Worm (Caenorhabditis elegans) whole organism, late embryonic: Measurements from ENCODE around the gene scl-15.

Source experiments
- C38D4.7 ChIP-seq: fragments of 200-800 bp; sonication (Bioruptor generic); optimal IDR thresholded peaks from 2 replicates; lab custom pipeline; 2018; ENCODE audit warnings: mild to moderate bottlenecking, missing genetic modification characterization, moderate library complexity, missing compliant biosample characterization
- K09A11.1 ChIP-seq: sonication (generic microtip); optimal IDR thresholded peaks from 2 replicates; lab custom pipeline; 2017; ENCODE audit warnings: antibody characterized with exemption, mild to moderate bottlenecking, missing genetic modification characterization, missing compliant biosample characterization; ENCODE audit not compliant: insufficient read depth
- Y22D7AL.16 ChIP-seq: sonication (generic microtip); optimal IDR thresholded peaks from 2 replicates; lab custom pipeline; 2016; ENCODE audit warnings: missing genetic modification characterization, missing compliant biosample characterization
- ahr-1 ChIP-seq: sonication (generic microtip); optimal IDR thresholded peaks from 2 replicates; lab custom pipeline; 2016; ENCODE audit warnings: missing genetic modification characterization, missing compliant biosample characterization
- ama-1 ChIP-seq: fragments of 150-350 bp; optimal IDR thresholded peaks from 2 replicates; lab custom pipeline; 2014
- ceh-14 ChIP-seq: sonication (generic microtip); optimal IDR thresholded peaks from 2 replicates; lab custom pipeline; 2016; ENCODE audit warnings: missing genotype, missing genetic modification characterization, missing compliant biosample characterization
- ceh-2 ChIP-seq: sonication (generic microtip); optimal IDR thresholded peaks from 2 replicates; lab custom pipeline; 2016; ENCODE audit warnings: missing genotype, missing genetic modification characterization, missing compliant biosample characterization
- ceh-22 ChIP-seq: sonication (generic microtip); optimal IDR thresholded peaks from 2 replicates; lab custom pipeline; 2017; ENCODE audit warnings: missing biosample characterization, missing genetic modification characterization
- ceh-30 ChIP-seq: fragments of 150-350 bp; optimal IDR thresholded peaks from 2 replicates; lab custom pipeline; 2014; ENCODE audit warnings: missing biosample characterization, missing genetic modification characterization
- ceh-31 ChIP-seq: sonication (generic microtip); optimal IDR thresholded peaks from 2 replicates; lab custom pipeline; 2016; ENCODE audit warnings: missing genetic modification characterization, missing compliant biosample characterization
- ceh-48 ChIP-seq: sonication (generic microtip); optimal IDR thresholded peaks from 2 replicates; lab custom pipeline; 2016; ENCODE audit warnings: missing genetic modification characterization, inconsistent platforms, missing compliant biosample characterization
- ceh-6 ChIP-seq: fragments of 200-800 bp; sonication (Bioruptor generic); optimal IDR thresholded peaks from 2 replicates; lab custom pipeline; 2018; ENCODE audit warnings: mild to moderate bottlenecking, missing genetic modification characterization, missing compliant biosample characterization
- ceh-9 ChIP-seq: sonication (generic microtip); optimal IDR thresholded peaks from 2 replicates; lab custom pipeline; 2016; ENCODE audit warnings: mild to moderate bottlenecking, missing genetic modification characterization, inconsistent platforms, missing compliant biosample characterization
- dmd-4 ChIP-seq: sonication (generic microtip); optimal IDR thresholded peaks from 2 replicates; lab custom pipeline; 2016; ENCODE audit warnings: borderline replicate concordance, missing genetic modification characterization, missing compliant biosample characterization
- elt-2 ChIP-seq: sonication (generic microtip); optimal IDR thresholded peaks from 2 replicates; lab custom pipeline; 2016; ENCODE audit warnings: missing genetic modification reagents, missing genetic modification characterization, missing compliant biosample characterization
- fax-1 ChIP-seq: sonication (generic microtip); optimal IDR thresholded peaks from 2 replicates; lab custom pipeline; 2016; ENCODE audit warnings: missing genotype, missing genetic modification characterization, missing compliant biosample characterization
- fkh-6 ChIP-seq: sonication (generic microtip); optimal IDR thresholded peaks from 2 replicates; lab custom pipeline; 2016; ENCODE audit warnings: missing genetic modification characterization, missing compliant biosample characterization
- hlh-13 ChIP-seq: fragments of 200-800 bp; sonication (Bioruptor generic); optimal IDR thresholded peaks from 2 replicates; lab custom pipeline; 2018; ENCODE audit warnings: mild to moderate bottlenecking, missing genetic modification characterization, missing compliant biosample characterization
- hlh-15 ChIP-seq: sonication (generic microtip); optimal IDR thresholded peaks from 2 replicates; lab custom pipeline; 2016; ENCODE audit warnings: missing genetic modification characterization, missing compliant biosample characterization
- hlh-30 ChIP-seq: sonication (generic microtip); optimal IDR thresholded peaks from 2 replicates; lab custom pipeline; 2017; ENCODE audit warnings: antibody characterized with exemption, missing genetic modification characterization, missing compliant biosample characterization; ENCODE audit not compliant: insufficient read depth
- madf-2 ChIP-seq: sonication (generic microtip); optimal IDR thresholded peaks from 2 replicates; lab custom pipeline; 2017; ENCODE audit warnings: missing genetic modification characterization, missing compliant biosample characterization
- nfya-1 ChIP-seq: sonication (generic microtip); optimal IDR thresholded peaks from 2 replicates; lab custom pipeline; 2017; ENCODE audit warnings: missing genetic modification characterization, mild to moderate bottlenecking, missing compliant biosample characterization, antibody characterized with exemption, moderate library complexity
- nhr-232 ChIP-seq: sonication (generic microtip); optimal IDR thresholded peaks from 2 replicates; lab custom pipeline; 2016; ENCODE audit warnings: missing genetic modification characterization, missing compliant biosample characterization
- odd-2 ChIP-seq: sonication (generic microtip); optimal IDR thresholded peaks from 2 replicates; lab custom pipeline; 2017; ENCODE audit warnings: antibody characterized with exemption, mild to moderate bottlenecking, missing genetic modification characterization, missing compliant biosample characterization
- pag-3 ChIP-seq: sonication (generic microtip); optimal IDR thresholded peaks from 2 replicates; lab custom pipeline; 2016; ENCODE audit warnings: missing compliant biosample characterization, missing genetic modification characterization, borderline replicate concordance
- pha-2 ChIP-seq: sonication (generic microtip); optimal IDR thresholded peaks from 2 replicates; lab custom pipeline; 2017; ENCODE audit warnings: mild to moderate bottlenecking, missing genetic modification characterization, missing compliant biosample characterization
- pqm-1 ChIP-seq: sonication (generic microtip); optimal IDR thresholded peaks from 2 replicates; lab custom pipeline; 2016; ENCODE audit warnings: missing genetic modification characterization, missing compliant biosample characterization
- rnt-1 ChIP-seq: sonication (generic microtip); optimal IDR thresholded peaks from 2 replicates; lab custom pipeline; 2016; ENCODE audit warnings: missing genetic modification characterization, missing compliant biosample characterization
- sox-2 ChIP-seq: fragments of 200-800 bp; sonication (Bioruptor generic); IDR thresholded peaks from 2 replicates; pipeline ENCODE4 v1.3.6; 2022; ENCODE audit warnings: missing genetic modification reagents, missing genetic modification characterization, missing compliant biosample characterization
- sox-4 ChIP-seq: sonication (generic microtip); optimal IDR thresholded peaks from 2 replicates; lab custom pipeline; 2017; ENCODE audit warnings: mild to moderate bottlenecking, missing genetic modification characterization, inconsistent platforms, missing compliant biosample characterization
- tbx-7 ChIP-seq: sonication (generic microtip); optimal IDR thresholded peaks from 2 replicates; lab custom pipeline; 2016; ENCODE audit warnings: missing genotype, missing genetic modification characterization, missing compliant biosample characterization
- ttx-3 ChIP-seq: sonication (generic microtip); optimal IDR thresholded peaks from 2 replicates; lab custom pipeline; 2016; ENCODE audit warnings: missing genetic modification reagents, missing genetic modification characterization, missing compliant biosample characterization
- unc-3 ChIP-seq, 2 experiments: fragments of 200-800 bp in 1 of 2; sonication (Bioruptor generic) in 1 of 2; sonication (generic microtip) in 1 of 2; conservative IDR thresholded peaks in 1 of 2; optimal IDR thresholded peaks in 1 of 2; 2 replicates each; pipeline versions ENCODE4 v1.3.6 to Lab custom; 2016 to 2022; ENCODE audit warnings: missing compliant biosample characterization in 2 of 2, missing genetic modification characterization in 2 of 2, missing genetic modification reagents in 1 of 2
- unc-42 ChIP-seq: sonication (generic microtip); optimal IDR thresholded peaks from 2 replicates; lab custom pipeline; 2016; ENCODE audit warnings: missing genotype, missing genetic modification characterization, missing compliant biosample characterization
- unc-55 ChIP-seq: sonication (generic microtip); optimal IDR thresholded peaks from 2 replicates; lab custom pipeline; 2017; ENCODE audit warnings: missing biosample characterization, missing genetic modification reagents, missing genetic modification characterization
- unc-86 ChIP-seq: sonication (generic microtip); optimal IDR thresholded peaks from 2 replicates; lab custom pipeline; 2016; ENCODE audit warnings: missing genetic modification characterization, missing compliant biosample characterization
- zip-5 ChIP-seq: sonication (generic microtip); optimal IDR thresholded peaks from 2 replicates; lab custom pipeline; 2016; ENCODE audit warnings: missing genetic modification characterization, missing compliant biosample characterization

The scl-15 gene

ce11 chrII:3318839-3319238 lies 34.4 kb upstream of the scl-15 start:
- TF ChIP-seq zip-5 (tag; lab: Kevin White, UChicago) (no peak), Y22D7AL.16 (tag; lab: Kevin White, UChicago) (no peak), ceh-30 (no peak), fax-1 (tag; lab: Kevin White, UChicago) (no peak), pqm-1 (tag; lab: Kevin White, UChicago) (no peak), elt-2 (peak; percentile 76)
- TF ChIP-seq, all 69 proteins: peak for 1

ce11 chrII:3313442-3313841 lies 29.0 kb upstream of the scl-15 start, which contains the start of gene F39E9.6:
TSS of gene F39E9.6 (minus strand) at chrII:3313542.
- TF ChIP-seq tbx-7 (tag; lab: Kevin White, UChicago) (no peak), ceh-22 (no peak), ahr-1 (no peak), madf-2 (tag; lab: Kevin White, UChicago) (no peak), ceh-2 (tag; lab: Kevin White, UChicago) (no peak), pqm-1 (tag; lab: Kevin White, UChicago) (no peak), dmd-4 (tag; lab: Kevin White, UChicago) (no peak), odd-2 (no peak), nfya-1 (tag; lab: Kevin White, UChicago) (no peak)

- peak; percentile 73 for TF ChIP-seq ceh-48
- TF ChIP-seq rnt-1 (tag; lab: Kevin White, UChicago): peak; percentile 12
- no peak for TF ChIP-seq sox-4 (tag; lab: Kevin White, UChicago)
- peak; percentile 68 for TF ChIP-seq elt-2
Observed at ce11 chrII:3310957-3311657, 26.6 kb upstream of the scl-15 start.

- TF ChIP-seq ceh-31 (tag; lab: Kevin White, UChicago): no peak
- TF ChIP-seq nhr-232 (tag; lab: Kevin White, UChicago): no peak
- no peak for TF ChIP-seq ttx-3 (tag; lab: Kevin White, UChicago)
- peak; percentile 45 for TF ChIP-seq ceh-48
- no peak for TF ChIP-seq pag-3 (tag; lab: Kevin White, UChicago)
- no peak for TF ChIP-seq ceh-9 (tag; lab: Kevin White, UChicago)
- peak; percentile 4 for TF ChIP-seq ama-1 (lab: Kevin White, UChicago)
- TF ChIP-seq K09A11.1: no peak
- TF ChIP-seq ahr-1: no peak
- no peak for TF ChIP-seq unc-42 (tag; lab: Kevin White, UChicago)
- no peak for TF ChIP-seq unc-86
- TF ChIP-seq unc-55 (GFP tag; lab: Kevin White, UChicago): peak; percentile 21
Observed at ce11 chrII:3303582-3303981, 19.1 kb upstream of the scl-15 start.

- no peak for TF ChIP-seq hlh-30 (tag; lab: Kevin White, UChicago)
- TF ChIP-seq pha-2 (tag; lab: Kevin White, UChicago): no peak
- no peak for TF ChIP-seq C38D4.7
- no peak for TF ChIP-seq ceh-6 (GFP tag; lab: Kevin White, UChicago)
- no peak for TF ChIP-seq hlh-13 (GFP tag; lab: Kevin White, UChicago)
- no peak for TF ChIP-seq pqm-1 (tag; lab: Kevin White, UChicago)
- TF ChIP-seq sox-2 (GFP tag; lab: Robert Waterston, UW): no peak
- no peak for TF ChIP-seq nfya-1 (tag; lab: Kevin White, UChicago)
- no peak for TF ChIP-seq unc-42 (tag; lab: Kevin White, UChicago)
- TF ChIP-seq unc-3 (GFP tag; conservative IDR thresholded peaks at IDR 0.05; lab: Robert Waterston, UW): no peak
- TF ChIP-seq unc-3 (tag; optimal IDR thresholded peaks at IDR 0.05; lab: Kevin White, UChicago): no peak
- no peak for TF ChIP-seq ceh-9 (tag; lab: Kevin White, UChicago)
- TF ChIP-seq hlh-15 (tag; lab: Kevin White, UChicago): no peak
- TF ChIP-seq ceh-14 (tag; lab: Kevin White, UChicago): no peak
- TF ChIP-seq fkh-6 (tag; lab: Kevin White, UChicago): no peak
- TF ChIP-seq, all 69 proteins: peak for 0
Observed at ce11 chrII:3299457-3299856, 15.0 kb upstream of the scl-15 start, which contains the start of gene btb-22. TSS of gene btb-22 (plus strand) at chrII:3299757.
